Fruit fly (Drosophila melanogaster) whole organism, embryonic: ENCODE data around the gene Rab3GAP1.

ENCODE experiments used
- Asciz ChIP-seq: fragments of 200-800 bp; sonication (Bioruptor generic); optimal IDR thresholded peaks from 2 replicates; lab custom pipeline; 2017; ENCODE audit warnings: missing biosample characterization, mild to moderate bottlenecking, missing genetic modification characterization, missing genetic modification reagents
- Atf-2 ChIP-seq: fragments of 200-800 bp; sonication (Bioruptor generic); optimal IDR thresholded peaks from 2 replicates; lab custom pipeline; 2016; ENCODE audit warnings: missing biosample characterization, missing genetic modification characterization
- CG11696 ChIP-seq: fragments of 200-800 bp; sonication (Bioruptor generic); IDR thresholded peaks from 2 replicates; pipeline ENCODE4 v1.3.6; 2022; ENCODE audit warnings: missing biosample characterization, missing genetic modification characterization
- CG12104 ChIP-seq: fragments of 200-800 bp; sonication (Bioruptor generic); optimal IDR thresholded peaks from 3 replicates; lab custom pipeline; 2016; ENCODE audit warnings: missing biosample characterization, missing genetic modification characterization
- CG12744 ChIP-seq: fragments of 200-800 bp; sonication (Bioruptor generic); optimal IDR thresholded peaks from 2 replicates; lab custom pipeline; 2016; ENCODE audit warnings: missing biosample characterization, missing genetic modification characterization
- CG13123 ChIP-seq: fragments of 200-800 bp; sonication (Bioruptor generic); optimal IDR thresholded peaks from 2 replicates; lab custom pipeline; 2016; ENCODE audit warnings: missing biosample characterization, missing genetic modification characterization
- CG13775 ChIP-seq: fragments of 200-800 bp; sonication (Bioruptor generic); optimal IDR thresholded peaks from 3 replicates; lab custom pipeline; 2017; ENCODE audit warnings: missing biosample characterization, mild to moderate bottlenecking, missing genetic modification characterization
- CG13894 ChIP-seq: fragments of 200-800 bp; sonication (Bioruptor generic); optimal IDR thresholded peaks from 3 replicates; lab custom pipeline; 2018; ENCODE audit warnings: missing biosample characterization, mild to moderate bottlenecking, missing genetic modification characterization, moderate library complexity
- CG1529 ChIP-seq: fragments of 200-800 bp; sonication (Bioruptor generic); optimal IDR thresholded peaks from 3 replicates; lab custom pipeline; 2018; ENCODE audit warnings: missing biosample characterization, missing genetic modification characterization
- CG1603 ChIP-seq: fragments of 200-800 bp; sonication (Bioruptor generic); optimal IDR thresholded peaks from 2 replicates; lab custom pipeline; 2019; ENCODE audit warnings: missing biosample characterization, mild to moderate bottlenecking, missing genetic modification characterization, moderate library complexity
- CG17568 ChIP-seq: fragments of 200-800 bp; sonication (Bioruptor generic); optimal IDR thresholded peaks from 2 replicates; lab custom pipeline; 2018; ENCODE audit warnings: missing biosample characterization, mild to moderate bottlenecking, missing genetic modification characterization, moderate library complexity
- CG1832 ChIP-seq: fragments of 200-800 bp; sonication (Bioruptor generic); optimal IDR thresholded peaks from 2 replicates; lab custom pipeline; 2017; ENCODE audit warnings: missing biosample characterization, mild to moderate bottlenecking, missing genetic modification characterization, inconsistent platforms
- CG2678 ChIP-seq: fragments of 200-800 bp; sonication (Bioruptor generic); optimal IDR thresholded peaks from 3 replicates; lab custom pipeline; 2019; ENCODE audit warnings: missing biosample characterization, mild to moderate bottlenecking, missing genetic modification characterization, moderate library complexity
- CG31388 ChIP-seq: fragments of 200-800 bp; sonication (Bioruptor generic); optimal IDR thresholded peaks from 2 replicates; lab custom pipeline; 2016; ENCODE audit warnings: missing biosample characterization, missing genetic modification characterization
- CG31441 ChIP-seq: fragments of 200-800 bp; sonication (Bioruptor generic); IDR thresholded peaks from 2 replicates; pipeline ENCODE4 v1.3.6; 2022; ENCODE audit warnings: missing biosample characterization, missing genetic modification characterization
- CG34422 ChIP-seq: fragments of 200-800 bp; sonication (Bioruptor generic); IDR thresholded peaks from 3 replicates; pipeline ENCODE4 v1.3.6; 2022; ENCODE audit warnings: missing biosample characterization, missing genetic modification characterization
- CG3726 ChIP-seq: fragments of 200-800 bp; sonication (Bioruptor generic); IDR thresholded peaks from 3 replicates; pipeline ENCODE4, ENCODE4 v1.3.6; 2022; ENCODE audit warnings: missing biosample characterization, missing genetic modification characterization
- CG3847 ChIP-seq: fragments of 200-800 bp; sonication (Bioruptor generic); IDR thresholded peaks from 2 replicates; pipeline ENCODE4 v1.3.6; 2022; ENCODE audit warnings: missing biosample characterization, missing genetic modification characterization
- CG6765 ChIP-seq: fragments of 200-800 bp; sonication (Bioruptor generic); optimal IDR thresholded peaks from 3 replicates; lab custom pipeline; 2017; ENCODE audit warnings: missing biosample characterization, mild to moderate bottlenecking, missing genetic modification characterization
- CG7357 ChIP-seq: fragments of 200-800 bp; sonication (Bioruptor generic); IDR thresholded peaks from 3 replicates; pipeline ENCODE4 v1.3.6; 2022; ENCODE audit warnings: missing biosample characterization, missing genetic modification characterization
- CG8089 ChIP-seq: fragments of 200-800 bp; sonication (Bioruptor generic); optimal IDR thresholded peaks from 3 replicates; lab custom pipeline; 2016; ENCODE audit warnings: missing biosample characterization, missing genetic modification characterization
- CG8478 ChIP-seq: fragments of >200 bp; optimal IDR thresholded peaks from 2 replicates; lab custom pipeline; 2018
- CHES-1-like ChIP-seq: fragments of 200-800 bp; sonication (Bioruptor generic); optimal IDR thresholded peaks from 2 replicates; lab custom pipeline; 2016; ENCODE audit warnings: missing biosample characterization, missing genetic modification characterization
- Drgx ChIP-seq: fragments of 200-800 bp; sonication (Bioruptor generic); IDR thresholded peaks from 2 replicates; pipeline ENCODE4 v1.3.6; 2022; ENCODE audit warnings: missing biosample characterization, missing genetic modification characterization
- MTF-1 ChIP-seq: fragments of 200-800 bp; sonication (Bioruptor generic); optimal IDR thresholded peaks from 2 replicates; lab custom pipeline; 2018; ENCODE audit warnings: missing biosample characterization, mild to moderate bottlenecking, missing genetic modification characterization, borderline replicate concordance
- Mad ChIP-seq: fragments of 200-800 bp; sonication (Bioruptor generic); optimal IDR thresholded peaks from 2 replicates; lab custom pipeline; 2016; ENCODE audit warnings: missing biosample characterization, missing genetic modification characterization
- Opbp ChIP-seq: fragments of 200-800 bp; sonication (Bioruptor generic); IDR thresholded peaks from 3 replicates; pipeline ENCODE4 v1.3.6; 2022; ENCODE audit warnings: missing biosample characterization, missing genetic modification characterization; ENCODE audit not compliant: partially characterized antibody
- Rfx ChIP-seq: fragments of 200-800 bp; sonication (Bioruptor generic); IDR thresholded peaks from 2 replicates; pipeline ENCODE4 v1.3.6; 2022; ENCODE audit warnings: missing biosample characterization, missing genetic modification characterization
- Xbp1 ChIP-seq: fragments of 200-800 bp; sonication (Bioruptor generic); optimal IDR thresholded peaks from 3 replicates; lab custom pipeline; 2016; ENCODE audit warnings: missing biosample characterization, mild to moderate bottlenecking, missing genetic modification characterization
- abd-A ChIP-seq: fragments of 200-800 bp; sonication (Bioruptor generic); optimal IDR thresholded peaks from 3 replicates; lab custom pipeline; 2019; ENCODE audit warnings: missing biosample characterization, mild to moderate bottlenecking, missing genetic modification characterization, moderate library complexity
- ara ChIP-seq: fragments of 200-800 bp; sonication (Bioruptor generic); IDR thresholded peaks from 2 replicates; pipeline ENCODE4 v1.3.6; 2022; ENCODE audit warnings: missing biosample characterization, missing genetic modification characterization
- ase ChIP-seq: fragments of 200-800 bp; sonication (Bioruptor generic); IDR thresholded peaks from 3 replicates; pipeline ENCODE4 v1.3.6; 2022; ENCODE audit warnings: missing biosample characterization, missing genetic modification characterization
- dmrt11E ChIP-seq: fragments of 200-800 bp; sonication (Bioruptor generic); optimal IDR thresholded peaks from 3 replicates; lab custom pipeline; 2018; ENCODE audit warnings: missing biosample characterization, mild to moderate bottlenecking, missing genetic modification characterization, moderate library complexity
- dmrt99B ChIP-seq: fragments of 200-800 bp; sonication (Bioruptor generic); optimal IDR thresholded peaks from 2 replicates; lab custom pipeline; 2018; ENCODE audit warnings: missing biosample characterization, mild to moderate bottlenecking, missing genetic modification characterization, moderate library complexity
- eve ChIP-seq, 2 experiments: fragments of >200 bp; optimal IDR thresholded peaks; 2 replicates each; lab custom pipeline; 2017; ENCODE audit warnings: missing biosample characterization in 2 of 2, missing genetic modification characterization in 2 of 2
- exex ChIP-seq: fragments of 200-800 bp; sonication (Bioruptor generic); optimal IDR thresholded peaks from 4 replicates; lab custom pipeline; 2018; ENCODE audit warnings: missing biosample characterization, mild to moderate bottlenecking, missing genetic modification characterization, moderate library complexity
- eyg ChIP-seq: fragments of 200-800 bp; sonication (Bioruptor generic); optimal IDR thresholded peaks from 3 replicates; lab custom pipeline; 2016; ENCODE audit warnings: missing biosample characterization, missing genetic modification characterization
- fu2 ChIP-seq: fragments of 200-800 bp; sonication (Bioruptor generic); optimal IDR thresholded peaks from 2 replicates; lab custom pipeline; 2016; ENCODE audit warnings: missing biosample characterization, missing genetic modification characterization
- gt ChIP-seq: fragments of 200-800 bp; sonication (Bioruptor generic); IDR thresholded peaks from 2 replicates; pipeline ENCODE4 v1.3.6; 2022; ENCODE audit warnings: missing biosample characterization, missing genetic modification characterization
- hbn ChIP-seq: fragments of 200-800 bp; sonication (Bioruptor generic); IDR thresholded peaks from 2 replicates; pipeline ENCODE4 v1.3.6; 2022; ENCODE audit warnings: missing biosample characterization, missing genetic modification characterization; ENCODE audit not compliant: partially characterized antibody
- knrl ChIP-seq: fragments of 200-800 bp; sonication (Bioruptor generic); IDR thresholded peaks from 3 replicates; pipeline ENCODE4 v1.3.6; 2022; ENCODE audit warnings: missing biosample characterization, missing genetic modification characterization; ENCODE audit not compliant: partially characterized antibody
- nerfin-1 ChIP-seq: fragments of 200-800 bp; sonication (Bioruptor generic); optimal IDR thresholded peaks from 3 replicates; lab custom pipeline; 2019; ENCODE audit warnings: missing biosample characterization, mild to moderate bottlenecking, missing genetic modification characterization, moderate library complexity
- nerfin-2 ChIP-seq: fragments of 200-800 bp; sonication (Bioruptor generic); IDR thresholded peaks from 2 replicates; pipeline ENCODE4 v1.3.6; 2022; ENCODE audit warnings: missing biosample characterization, missing genetic modification characterization; ENCODE audit not compliant: partially characterized antibody
- nmo ChIP-seq: fragments of 200-800 bp; sonication (Bioruptor generic); optimal IDR thresholded peaks from 2 replicates; lab custom pipeline; 2018; ENCODE audit warnings: missing biosample characterization, mild to moderate bottlenecking, missing genetic modification characterization, moderate library complexity
- prd ChIP-seq, 3 experiments: fragments of >200 bp in 2 of 3; fragments of 200-800 bp in 1 of 3; sonication (Bioruptor generic) in 1 of 3; optimal IDR thresholded peaks in 2 of 3; IDR thresholded peaks in 1 of 3; 2 replicates in 2 of 3; 3 replicates in 1 of 3; pipeline versions ENCODE4 v1.3.6 to Lab custom; 2017 to 2022; ENCODE audit warnings: missing biosample characterization in 1 of 3, missing genetic modification characterization in 1 of 3
- salm ChIP-seq: fragments of 200-800 bp; sonication (Bioruptor generic); optimal IDR thresholded peaks from 2 replicates; lab custom pipeline; 2018; ENCODE audit warnings: missing biosample characterization, mild to moderate bottlenecking, missing genetic modification characterization
- shn ChIP-seq: fragments of 200-800 bp; sonication (Bioruptor generic); optimal IDR thresholded peaks from 3 replicates; lab custom pipeline; 2016; ENCODE audit warnings: missing biosample characterization, missing genetic modification characterization
- tap ChIP-seq: fragments of 200-800 bp; optimal IDR thresholded peaks from 3 replicates; lab custom pipeline; 2019; ENCODE audit warnings: missing biosample characterization, mild to moderate bottlenecking, missing genetic modification characterization, moderate library complexity
- trem ChIP-seq: fragments of 200-800 bp; optimal IDR thresholded peaks from 3 replicates; lab custom pipeline; 2019; ENCODE audit warnings: missing biosample characterization, mild to moderate bottlenecking, missing genetic modification characterization, moderate library complexity
- tup ChIP-seq: fragments of 200-800 bp; sonication (Bioruptor generic); optimal IDR thresholded peaks from 2 replicates; lab custom pipeline; 2016; ENCODE audit warnings: missing biosample characterization, mild to moderate bottlenecking, missing genetic modification characterization, moderate library complexity

Rab3GAP1 gene

dm6 chr2L:1620797-1621196 is 9.8 kb upstream of the Rab3GAP1 start (continued):
- TF ChIP-seq CG12744 (GFP tag; lab: Kevin White, UChicago) (peak; percentile 1), dmrt99B (tag; lab: Kevin White, UChicago) (peak; percentile 80), nerfin-1 (tag; lab: Kevin White, UChicago) (peak; percentile 42), eyg (GFP tag; lab: Kevin White, UChicago) (no peak), CG8089 (GFP tag; lab: Kevin White, UChicago) (peak; percentile 43), tap (tag; lab: Kevin White, UChicago) (peak; percentile 29), CG13775 (GFP tag; lab: Kevin White, UChicago) (peak; percentile 48), CG3847 (peak; percentile 59; the same call in 1 of the 2 replicates), knrl (GFP tag; lab: Robert Waterston, UW) (no peak), Xbp1 (peak; percentile 69), Rfx (peak; percentile 71), shn (GFP tag; lab: Kevin White, UChicago) (peak; percentile 32), gt (GFP tag; lab: Robert Waterston, UW) (0 out of 2 replicates have a peak, but pooled peaks have one; percentile 35), nmo (GFP tag; lab: Kevin White, UChicago) (peak; percentile 50), CG17568 (GFP tag; lab: Kevin White, UChicago) (no peak), CG7357 (GFP tag; lab: Robert Waterston, UW) (peak; percentile 64; the same call in 2 of the 3 replicates), CG12104 (peak; percentile 4), tup (GFP tag; lab: Kevin White, UChicago) (peak; percentile 6), Drgx (GFP tag; lab: Robert Waterston, UW) (no peak), MTF-1 (GFP tag; lab: Kevin White, UChicago) (no peak), Atf-2 (GFP tag; lab: Kevin White, UChicago) (no peak), Opbp (GFP tag; lab: Robert Waterston, UW) (no peak), prd (optimal IDR thresholded peaks at IDR 0.05; lab: Kevin White, UChicago) (no peak), prd (GFP tag; IDR thresholded peaks at IDR 0.05; lab: Robert Waterston, UW) (peak; percentile 65), CG11696 (GFP tag; lab: Robert Waterston, UW) (no peak), eve (GFP tag; optimal IDR thresholded peaks at IDR 0.05; lab: Kevin White, UChicago) (peak in 1 of 2 experiments; percentile 78), CG13894 (tag; lab: Kevin White, UChicago) (peak; percentile 66), CG1832 (no peak), trem (no peak), ara (GFP tag; lab: Robert Waterston, UW) (peak; percentile 47), ase (GFP tag; lab: Robert Waterston, UW) (peak; percentile 41; the same call in 1 of the 3 replicates), exex (tag; lab: Kevin White, UChicago) (no peak), fu2 (GFP tag; lab: Kevin White, UChicago) (peak; percentile 20), CG1529 (peak; percentile 27), salm (tag; lab: Kevin White, UChicago) (peak; percentile 53), CG34422 (GFP tag; lab: Robert Waterston, UW) (peak; percentile 52; the same call in 1 of the 3 replicates), hbn (GFP tag; lab: Robert Waterston, UW) (no peak), dmrt11E (tag; lab: Kevin White, UChicago) (no peak), nerfin-2 (no peak), CG3726 (GFP tag; lab: Robert Waterston, UW) (peak; percentile 46; the same call in 1 of the 3 replicates), Mad (GFP tag; lab: Kevin White, UChicago) (peak; percentile 6), CG31388 (GFP tag; lab: Kevin White, UChicago) (no peak), CG1603 (tag; lab: Kevin White, UChicago) (peak; percentile 49), Asciz (no peak), CG13123 (no peak), CG8478 (lab: Kevin White, UChicago) (no peak), CG31441 (GFP tag; lab: Robert Waterston, UW) (peak; percentile 55), CG6765 (GFP tag; lab: Kevin White, UChicago) (peak; percentile 47), CG2678 (tag; lab: Kevin White, UChicago) (peak; percentile 80), abd-A (tag; lab: Kevin White, UChicago) (peak; percentile 4), CHES-1-like (GFP tag; lab: Kevin White, UChicago) (peak; percentile 64)
